Worm (Caenorhabditis elegans): ENCODE measurements around the gene gei-13.

ce11 chrIII:9583224-9583623 lies 53.7 kb downstream of the gei-13 start:
- TF ChIP-seq ref-2 (tag; optimal IDR thresholded peaks at IDR 0.05) (no peak), sdc-2 (tag; optimal IDR thresholded peaks at IDR 0.05) (no peak)
